Fruit fly (Drosophila melanogaster) whole organism, prepupa: ENCODE data around the gene cni.

ENCODE experiments used
- CG10631 ChIP-seq: fragments of 200-800 bp; sonication (Bioruptor generic); optimal IDR thresholded peaks from 2 replicates; lab custom pipeline; 2016; ENCODE audit warnings: missing biosample characterization, missing genetic modification characterization
- CG11294 ChIP-seq: fragments of 200-800 bp; sonication (Bioruptor generic); IDR thresholded peaks from 2 replicates; pipeline ENCODE4 v1.3.6; 2022; ENCODE audit warnings: missing biosample characterization, missing genetic modification characterization
- CG11902 ChIP-seq: fragments of 200-800 bp; sonication (Bioruptor generic); optimal IDR thresholded peaks from 3 replicates; lab custom pipeline; 2016; ENCODE audit warnings: missing biosample characterization, missing genetic modification characterization
- CG15336 ChIP-seq: fragments of 200-800 bp; sonication (Bioruptor generic); IDR thresholded peaks from 2 replicates; pipeline ENCODE4 v1.3.6; 2022; ENCODE audit warnings: missing biosample characterization, missing genetic modification characterization
- CG16779 ChIP-seq: fragments of 200-800 bp; sonication (Bioruptor generic); optimal IDR thresholded peaks from 3 replicates; lab custom pipeline; 2017; ENCODE audit warnings: missing biosample characterization, mild to moderate bottlenecking, missing genetic modification characterization
- CG31627 ChIP-seq: fragments of 200-800 bp; sonication (Bioruptor generic); optimal IDR thresholded peaks from 3 replicates; lab custom pipeline; 2016; ENCODE audit warnings: missing biosample characterization, missing genetic modification characterization
- CG34406 ChIP-seq: fragments of 200-800 bp; sonication (Bioruptor generic); optimal IDR thresholded peaks from 3 replicates; lab custom pipeline; 2016; ENCODE audit warnings: missing biosample characterization, missing genetic modification characterization
- CG3919 ChIP-seq: fragments of 200-800 bp; sonication (Bioruptor generic); optimal IDR thresholded peaks from 3 replicates; lab custom pipeline; 2016; ENCODE audit warnings: missing biosample characterization, missing genetic modification characterization
- CG4318 ChIP-seq: fragments of 200-800 bp; sonication (Bioruptor generic); optimal IDR thresholded peaks from 3 replicates; lab custom pipeline; 2017; ENCODE audit warnings: missing biosample characterization, mild to moderate bottlenecking, missing genetic modification characterization
- CG6163 ChIP-seq: fragments of 200-800 bp; sonication (Bioruptor generic); IDR thresholded peaks from 3 replicates; pipeline ENCODE4 v1.3.6; 2022; ENCODE audit warnings: missing biosample characterization, missing genetic modification characterization
- CG6276 ChIP-seq: fragments of 200-800 bp; sonication (Bioruptor generic); optimal IDR thresholded peaks from 2 replicates; lab custom pipeline; 2017; ENCODE audit warnings: missing biosample characterization, mild to moderate bottlenecking, missing genetic modification characterization
- CG6792 ChIP-seq: fragments of 200-800 bp; sonication (Bioruptor generic); optimal IDR thresholded peaks from 3 replicates; lab custom pipeline; 2016; ENCODE audit warnings: missing biosample characterization, missing genetic modification characterization
- CG6854 ChIP-seq: fragments of 200-800 bp; sonication (Bioruptor generic); optimal IDR thresholded peaks from 2 replicates; lab custom pipeline; 2017; ENCODE audit warnings: missing biosample characterization, mild to moderate bottlenecking, missing genetic modification characterization
- CG7368 ChIP-seq: fragments of 200-800 bp; sonication (Bioruptor generic); optimal IDR thresholded peaks from 3 replicates; lab custom pipeline; 2016; ENCODE audit warnings: missing biosample characterization, missing genetic modification characterization
- CG8319 ChIP-seq: fragments of 200-800 bp; sonication (Bioruptor generic); optimal IDR thresholded peaks from 3 replicates; lab custom pipeline; 2016; ENCODE audit warnings: missing biosample characterization, missing genetic modification characterization
- Eip75B ChIP-seq: fragments of 200-800 bp; sonication (Bioruptor generic); optimal IDR thresholded peaks from 3 replicates; lab custom pipeline; 2016; ENCODE audit warnings: missing biosample characterization, missing genetic modification characterization
- Eip93F ChIP-seq: fragments of 200-800 bp; sonication (Bioruptor generic); optimal IDR thresholded peaks from 2 replicates; lab custom pipeline; 2016; ENCODE audit warnings: missing biosample characterization, mild to moderate bottlenecking, missing genetic modification characterization
- Ets21C ChIP-seq: fragments of 200-800 bp; sonication (Bioruptor generic); optimal IDR thresholded peaks from 3 replicates; lab custom pipeline; 2016; ENCODE audit warnings: missing biosample characterization, missing genetic modification characterization
- Ets96B ChIP-seq: fragments of 200-800 bp; optimal IDR thresholded peaks from 2 replicates; lab custom pipeline; 2019; ENCODE audit warnings: missing biosample characterization, mild to moderate bottlenecking, missing genetic modification characterization, moderate library complexity
- Gug ChIP-seq: fragments of 200-800 bp; sonication (Bioruptor generic); IDR thresholded peaks from 2 replicates; pipeline ENCODE4 v1.3.6; 2022; ENCODE audit warnings: missing biosample characterization, missing genetic modification characterization
- Hr38 ChIP-seq: sonication (Bioruptor generic); optimal IDR thresholded peaks from 2 replicates; lab custom pipeline; 2016; ENCODE audit warnings: missing biosample characterization, missing genetic modification characterization
- Hr39 ChIP-seq: fragments of 200-800 bp; sonication (Bioruptor generic); optimal IDR thresholded peaks from 2 replicates; lab custom pipeline; 2016; ENCODE audit warnings: missing biosample characterization, missing genetic modification characterization
- Hr4 ChIP-seq: fragments of 200-800 bp; sonication (Bioruptor generic); optimal IDR thresholded peaks from 3 replicates; lab custom pipeline; 2016; ENCODE audit warnings: missing biosample characterization, missing genetic modification characterization
- Lpt ChIP-seq: fragments of 200-800 bp; sonication (Bioruptor generic); optimal IDR thresholded peaks from 3 replicates; lab custom pipeline; 2016; ENCODE audit warnings: missing biosample characterization, missing genetic modification characterization
- Met ChIP-seq: fragments of 200-800 bp; sonication (Bioruptor generic); optimal IDR thresholded peaks from 3 replicates; lab custom pipeline; 2016; ENCODE audit warnings: missing biosample characterization, missing genetic modification characterization
- Smox ChIP-seq: fragments of 200-800 bp; sonication (Bioruptor generic); optimal IDR thresholded peaks from 3 replicates; lab custom pipeline; 2016; ENCODE audit warnings: missing biosample characterization, missing genetic modification characterization
- Sox102F ChIP-seq: fragments of 200-800 bp; sonication (Bioruptor generic); optimal IDR thresholded peaks from 2 replicates; lab custom pipeline; 2016; ENCODE audit warnings: missing biosample characterization, mild to moderate bottlenecking, missing genetic modification characterization
- Sox14 ChIP-seq: fragments of 200-800 bp; sonication (Bioruptor generic); optimal IDR thresholded peaks from 3 replicates; lab custom pipeline; 2016; ENCODE audit warnings: missing biosample characterization, missing genetic modification characterization
- Sox15 ChIP-seq: fragments of 200-800 bp; sonication (Bioruptor generic); optimal IDR thresholded peaks from 3 replicates; lab custom pipeline; 2016; ENCODE audit warnings: missing biosample characterization, missing genetic modification characterization
- achi ChIP-seq: fragments of 200-800 bp; sonication (Bioruptor generic); optimal IDR thresholded peaks from 3 replicates; lab custom pipeline; 2016; ENCODE audit warnings: missing biosample characterization, missing genetic modification characterization
- acj6 ChIP-seq: fragments of 200-800 bp; sonication (Bioruptor generic); optimal IDR thresholded peaks from 3 replicates; lab custom pipeline; 2016; ENCODE audit warnings: missing biosample characterization, missing genetic modification characterization
- cyc ChIP-seq: fragments of 200-800 bp; sonication (Bioruptor generic); optimal IDR thresholded peaks from 3 replicates; lab custom pipeline; 2016; ENCODE audit warnings: missing biosample characterization, missing genetic modification characterization
- dac ChIP-seq: fragments of 200-800 bp; sonication (Bioruptor generic); optimal IDR thresholded peaks from 2 replicates; lab custom pipeline; 2017; ENCODE audit warnings: missing biosample characterization, mild to moderate bottlenecking, missing genetic modification characterization
- dsx ChIP-seq: fragments of 200-800 bp; optimal IDR thresholded peaks from 3 replicates; lab custom pipeline; 2019; ENCODE audit warnings: missing biosample characterization, mild to moderate bottlenecking, missing genetic modification characterization, moderate library complexity; ENCODE audit not compliant: poor library complexity, severe bottlenecking
- eg ChIP-seq: fragments of 200-800 bp; sonication (Bioruptor generic); IDR thresholded peaks from 3 replicates; pipeline ENCODE4 v1.3.6; 2022; ENCODE audit warnings: missing biosample characterization, missing genetic modification characterization
- fd85E ChIP-seq: fragments of 200-800 bp; sonication (Bioruptor generic); optimal IDR thresholded peaks from 3 replicates; lab custom pipeline; 2016; ENCODE audit warnings: missing biosample characterization, missing genetic modification characterization
- fkh ChIP-seq: fragments of 200-800 bp; sonication (Bioruptor generic); optimal IDR thresholded peaks from 3 replicates; lab custom pipeline; 2017; ENCODE audit warnings: missing biosample characterization, mild to moderate bottlenecking, missing genetic modification characterization, moderate library complexity
- lz ChIP-seq: fragments of 200-800 bp; sonication (Bioruptor generic); optimal IDR thresholded peaks from 3 replicates; lab custom pipeline; 2016; ENCODE audit warnings: missing biosample characterization, missing genetic modification characterization
- net ChIP-seq: fragments of 200-800 bp; sonication (Bioruptor generic); optimal IDR thresholded peaks from 3 replicates; lab custom pipeline; 2016; ENCODE audit warnings: missing biosample characterization, missing genetic modification characterization
- pdm3 ChIP-seq: fragments of 200-800 bp; sonication (Bioruptor generic); optimal IDR thresholded peaks from 3 replicates; lab custom pipeline; 2016; ENCODE audit warnings: missing biosample characterization, missing genetic modification characterization
- salr ChIP-seq, 2 experiments: fragments of 200-800 bp; sonication (Bioruptor generic); optimal IDR thresholded peaks; 3 replicates each; lab custom pipeline; 2016 to 2018; ENCODE audit warnings: missing biosample characterization in 2 of 2, missing genetic modification characterization in 2 of 2, mild to moderate bottlenecking in 1 of 2
- spab ChIP-seq: fragments of 200-800 bp; sonication (Bioruptor generic); optimal IDR thresholded peaks from 2 replicates; lab custom pipeline; 2017; ENCODE audit warnings: missing biosample characterization, mild to moderate bottlenecking, missing genetic modification characterization, missing genetic modification reagents
- ss ChIP-seq, 2 experiments: fragments of 200-800 bp; sonication (Bioruptor generic); optimal IDR thresholded peaks; 2 replicates in 1 of 2; 3 replicates in 1 of 2; lab custom pipeline; 2017 to 2018; ENCODE audit warnings: mild to moderate bottlenecking in 2 of 2, missing biosample characterization in 2 of 2, missing genetic modification characterization in 2 of 2, moderate library complexity in 1 of 2
- topi ChIP-seq: fragments of 200-800 bp; sonication (Bioruptor generic); optimal IDR thresholded peaks from 3 replicates; lab custom pipeline; 2016; ENCODE audit warnings: missing biosample characterization, missing genetic modification characterization
- vri ChIP-seq: fragments of 200-800 bp; sonication (Bioruptor generic); optimal IDR thresholded peaks from 3 replicates; lab custom pipeline; 2016; ENCODE audit warnings: missing biosample characterization, mild to moderate bottlenecking, missing genetic modification characterization

Gene cni

DNA sequence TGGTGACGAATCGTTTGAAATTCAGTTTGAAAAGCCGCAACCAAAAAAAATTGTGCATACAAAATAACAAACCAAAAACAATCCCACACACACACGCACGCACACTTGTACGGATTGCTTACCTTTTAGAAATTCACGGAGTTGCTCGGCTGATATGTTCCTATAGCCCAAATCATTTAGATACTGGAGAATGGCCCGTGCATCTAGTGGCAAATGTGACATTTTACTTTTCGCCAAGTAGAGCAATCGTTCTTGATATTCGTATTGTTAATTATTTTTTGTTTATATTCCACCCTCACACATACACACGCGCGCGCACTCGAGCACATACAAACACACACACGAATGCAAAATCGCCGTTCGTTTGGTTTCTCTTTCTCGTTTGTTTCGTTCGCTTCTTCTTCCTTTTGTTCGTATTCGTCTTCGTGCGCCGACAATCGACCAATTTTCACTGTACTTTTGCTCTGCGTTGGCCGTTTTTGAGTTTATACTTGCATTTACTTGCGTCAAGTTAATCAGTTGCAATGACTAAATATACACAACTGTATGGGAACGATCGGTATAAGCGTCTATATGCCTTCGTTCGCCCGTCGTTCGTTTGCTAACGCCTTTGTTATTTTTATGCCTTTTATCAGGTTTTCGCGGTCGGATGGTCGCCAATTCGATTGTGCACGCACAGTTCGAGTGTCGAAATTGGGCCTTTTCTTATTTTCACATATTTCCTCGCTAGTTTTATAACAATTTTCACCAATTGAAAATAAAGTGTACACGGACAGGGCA, 41.5 kb upstream of the cni start:
- TF ChIP-seq Hr39 (GFP tag; lab: Kevin White, UChicago), result no peak
- no peak for TF ChIP-seq Met (GFP tag; lab: Kevin White, UChicago)
- TF ChIP-seq acj6 (GFP tag; lab: Kevin White, UChicago), result no peak
- no peak for TF ChIP-seq cyc (GFP tag; lab: Kevin White, UChicago)
- no peak for TF ChIP-seq Hr4 (GFP tag; lab: Kevin White, UChicago)
- TF ChIP-seq CG11902 (GFP tag; lab: Kevin White, UChicago), result no peak
- no peak for TF ChIP-seq CG8319 (GFP tag; lab: Kevin White, UChicago)
- TF ChIP-seq CG11294 (GFP tag; lab: Robert Waterston, UW), result no peak

DNA sequence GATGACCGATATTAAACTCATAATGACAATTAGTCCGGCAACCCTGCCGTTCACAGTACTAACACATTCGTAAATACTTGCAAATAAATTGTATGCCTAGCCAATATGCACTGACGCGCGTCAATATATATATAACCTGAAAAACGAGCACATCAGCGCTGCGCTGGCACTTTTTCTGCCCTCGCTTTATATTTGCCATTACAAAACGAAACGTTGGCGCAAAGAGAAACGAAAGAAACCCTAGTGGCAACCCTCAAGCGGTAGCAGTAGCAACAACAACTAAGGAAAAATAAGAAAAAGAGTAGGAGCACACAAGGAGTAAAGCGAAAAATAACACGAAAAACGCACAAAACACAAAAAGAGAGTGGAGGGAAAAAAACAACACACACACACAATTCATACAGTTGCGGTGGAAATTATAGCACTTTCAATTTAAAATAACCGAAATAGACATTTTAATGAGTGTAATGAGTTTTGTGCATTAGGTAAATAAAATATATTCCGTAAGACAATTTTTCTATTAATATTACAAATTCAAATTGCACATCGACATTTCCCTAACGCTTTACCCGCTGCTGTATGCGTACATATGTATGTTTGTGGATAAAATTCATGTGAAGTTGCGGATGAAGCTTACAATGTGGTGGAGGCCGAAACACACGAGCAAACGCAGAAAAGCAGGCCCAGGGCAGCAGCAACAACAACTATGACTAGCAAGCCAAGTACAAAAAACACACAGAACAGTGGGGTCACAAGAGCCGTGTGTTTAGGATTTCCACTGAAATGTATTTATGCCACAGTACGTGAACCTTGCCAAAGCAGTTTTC, 40.4 kb upstream of the cni start:
- TF ChIP-seq CG15336 (GFP tag; lab: Robert Waterston, UW) (peak; percentile 100), CG4318 (GFP tag; lab: Kevin White, UChicago) (peak; percentile 97), ss (GFP tag; optimal IDR thresholded peaks at IDR 0.05; lab: Kevin White, UChicago) (peak; percentile 99), Eip75B (GFP tag; lab: Kevin White, UChicago) (peak; percentile 99), pdm3 (GFP tag; lab: Kevin White, UChicago) (peak; percentile 99), Lpt (GFP tag; lab: Kevin White, UChicago) (peak; percentile 99), salr (GFP tag; optimal IDR thresholded peaks at IDR 0.05; lab: Kevin White, UChicago) (peak; percentile 98 to 99), Sox15 (peak; percentile 97), lz (GFP tag; lab: Kevin White, UChicago) (peak; percentile 99), CG6163 (GFP tag; lab: Robert Waterston, UW) (peak; percentile 99), Ets21C (peak; percentile 98), Gug (GFP tag; lab: Robert Waterston, UW) (peak; percentile 98), CG6792 (GFP tag; lab: Kevin White, UChicago) (peak; percentile 99), CG7368 (peak; percentile 99), CG16779 (peak; percentile 99), net (peak; percentile 99), Hr38 (GFP tag; lab: Kevin White, UChicago) (peak; percentile 86), eg (peak; percentile 99), Sox102F (peak; percentile 99), CG6854 (peak; percentile 98), Met (GFP tag; lab: Kevin White, UChicago) (peak; percentile 99), CG3919 (GFP tag; lab: Kevin White, UChicago) (peak; percentile 99), CG31627 (GFP tag; lab: Kevin White, UChicago) (peak; percentile 99), acj6 (GFP tag; lab: Kevin White, UChicago) (peak; percentile 99), dac (GFP tag; lab: Kevin White, UChicago) (peak; percentile 98), spab (GFP tag; lab: Kevin White, UChicago) (peak; percentile 99), cyc (GFP tag; lab: Kevin White, UChicago) (peak; percentile 99), Smox (peak; percentile 99), topi (GFP tag; lab: Kevin White, UChicago) (peak; percentile 99), CG11294 (GFP tag; lab: Robert Waterston, UW) (peak; percentile 96), Ets96B (tag; lab: Kevin White, UChicago) (peak; percentile 99), Hr4 (GFP tag; lab: Kevin White, UChicago) (peak; percentile 99), CG8319 (GFP tag; lab: Kevin White, UChicago) (peak; percentile 98), Sox14 (GFP tag; lab: Kevin White, UChicago) (peak; percentile 99), Eip93F (GFP tag; lab: Kevin White, UChicago) (peak; percentile 99), vri (GFP tag; lab: Kevin White, UChicago) (peak; percentile 98), dsx (GFP tag; lab: Kevin White, UChicago) (peak; percentile 99), CG10631 (peak; percentile 99), CG11902 (GFP tag; lab: Kevin White, UChicago) (peak; percentile 97), CG34406 (GFP tag; lab: Kevin White, UChicago) (peak; percentile 99), fd85E (peak; percentile 96), achi (GFP tag; lab: Kevin White, UChicago) (peak; percentile 99), CG6276 (GFP tag; lab: Kevin White, UChicago) (peak; percentile 99), fkh (peak; percentile 93)
